Fruit fly (Drosophila melanogaster): Measurements from ENCODE around the gene CG5326.

CG5326 gene

DNA sequence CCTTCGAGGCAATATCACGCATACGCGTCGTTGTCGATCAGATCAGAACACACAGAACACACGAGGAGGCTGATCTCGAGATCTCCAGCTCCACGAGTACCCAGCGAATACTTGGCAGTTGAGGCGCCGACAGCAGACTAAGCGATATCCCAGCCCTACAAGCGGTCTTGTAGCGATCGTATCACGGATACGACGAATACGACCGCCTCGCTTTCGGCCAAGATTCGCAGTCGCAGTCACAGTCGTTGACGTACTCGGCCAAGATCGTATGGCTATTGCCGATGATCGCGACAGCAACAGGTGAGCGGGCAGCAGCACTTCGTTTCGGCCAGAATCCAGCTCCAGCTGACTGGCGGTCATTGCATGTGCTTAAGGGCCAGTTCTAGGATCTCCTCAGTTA is at the start of gene CG5326:
TSS of gene CG5326 (minus strand) at position 158 of the 400 bp plus-strand sequence.
- TF ChIP-seq CG9948 (tag; optimal IDR thresholded peaks at IDR 0.05) (no peak), CG15710 (tag; optimal IDR thresholded peaks at IDR 0.05) (peak; percentile 13), EcR (GFP tag; optimal IDR thresholded peaks at IDR 0.05) (peak; percentile 74), CG13204 (GFP tag; optimal IDR thresholded peaks at IDR 0.05) (peak; percentile 84), CG34367 (tag; optimal IDR thresholded peaks at IDR 0.05) (no peak), CG12605 (GFP tag; IDR thresholded peaks at IDR 0.05) (no peak), CG17806 (tag; optimal IDR thresholded peaks at IDR 0.05) (no peak), Snoo (tag; optimal IDR thresholded peaks at IDR 0.05) (no peak), CG8159 (tag; optimal IDR thresholded peaks at IDR 0.05) (peak; percentile 5), gl (tag; optimal IDR thresholded peaks at IDR 0.05) (peak; percentile 3), CG32121 (GFP tag; IDR thresholded peaks at IDR 0.05) (no peak), CG8301 (tag; optimal IDR thresholded peaks at IDR 0.05) (no peak), CG10348 (GFP tag; IDR thresholded peaks at IDR 0.05) (no peak), Pif1A (GFP tag; optimal IDR thresholded peaks at IDR 0.05) (no peak), D1 (tag; optimal IDR thresholded peaks at IDR 0.05) (no peak), rn (GFP tag; IDR thresholded peaks at IDR 0.05) (no peak), fd96Ca (GFP tag; IDR thresholded peaks at IDR 0.05) (no peak), Ets98B (GFP tag; IDR thresholded peaks at IDR 0.05) (no peak)

DNA sequence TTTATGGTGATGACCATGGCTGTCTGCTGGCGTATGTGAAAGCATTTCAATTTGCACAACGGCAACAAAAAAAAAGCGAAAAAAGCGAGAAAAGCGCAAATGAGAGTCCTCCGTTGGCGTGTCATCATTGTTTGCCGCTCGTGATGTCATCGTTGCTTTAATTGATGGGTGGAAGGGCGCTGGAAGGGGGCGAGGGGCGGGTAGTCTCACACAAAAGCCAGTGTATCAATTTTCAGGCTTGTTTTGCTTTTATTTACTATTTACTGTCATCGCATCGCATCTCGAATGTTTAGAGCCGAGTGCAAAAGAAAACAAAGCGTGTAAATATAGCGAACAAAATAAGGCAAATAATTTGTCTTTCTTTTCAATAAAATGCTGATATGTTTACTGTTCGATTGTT is 49.6 kb upstream of the CG5326 start:
- TF ChIP-seq CG8159 (tag; optimal IDR thresholded peaks at IDR 0.05) (peak; percentile 56), CG12605 (GFP tag; IDR thresholded peaks at IDR 0.05) (0 out of 2 replicates have a peak, but pooled peaks have one; percentile 43), Pif1B (GFP tag; optimal IDR thresholded peaks at IDR 0.05) (no peak), Pif1A (GFP tag; optimal IDR thresholded peaks at IDR 0.05) (no peak), CG32121 (GFP tag; IDR thresholded peaks at IDR 0.05) (no peak; the same call in 1 of the 2 replicates), CG17806 (tag; optimal IDR thresholded peaks at IDR 0.05) (peak; percentile 23), D1 (tag; optimal IDR thresholded peaks at IDR 0.05) (no peak), CG4496 (GFP tag; IDR thresholded peaks at IDR 0.05) (peak; percentile 56; the same call in 1 of the 3 replicates), gl (tag; optimal IDR thresholded peaks at IDR 0.05) (peak; percentile 75), Ets98B (GFP tag; IDR thresholded peaks at IDR 0.05) (peak; percentile 29; the same call in 1 of the 2 replicates), CG13204 (GFP tag; optimal IDR thresholded peaks at IDR 0.05) (peak; percentile 34), Snoo (tag; optimal IDR thresholded peaks at IDR 0.05) (no peak), CG10348 (GFP tag; IDR thresholded peaks at IDR 0.05) (no peak), CG15710 (tag; optimal IDR thresholded peaks at IDR 0.05) (peak; percentile 14), rn (GFP tag; IDR thresholded peaks at IDR 0.05) (no peak), CG14655 (GFP tag; optimal IDR thresholded peaks at IDR 0.05) (no peak), fd96Ca (GFP tag; IDR thresholded peaks at IDR 0.05) (peak; percentile 50; the same call in 2 of the 3 replicates), CG34367 (tag; optimal IDR thresholded peaks at IDR 0.05) (peak; percentile 16), CG9948 (tag; optimal IDR thresholded peaks at IDR 0.05) (peak; percentile 9), CG8301 (tag; optimal IDR thresholded peaks at IDR 0.05) (peak; percentile 51), EcR (GFP tag; optimal IDR thresholded peaks at IDR 0.05) (peak; percentile 30)

DNA sequence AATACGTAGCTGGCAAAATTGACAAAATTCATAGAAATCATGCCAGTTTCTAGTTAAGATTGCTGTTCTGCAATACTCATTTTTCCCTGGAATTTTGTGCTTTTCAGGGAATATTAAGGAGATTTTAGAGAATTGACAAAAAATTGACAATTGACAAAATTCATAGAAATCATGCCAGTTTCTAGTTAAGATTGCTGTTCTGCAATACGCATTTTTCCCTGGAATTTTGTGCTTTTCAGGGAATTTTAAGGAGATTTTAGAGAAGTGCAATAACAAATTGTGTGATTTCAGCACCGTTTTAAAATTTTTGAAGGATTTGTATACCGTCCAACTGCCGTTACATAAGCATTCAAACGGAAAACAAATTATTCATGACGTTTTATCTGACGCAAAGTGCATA is 49.0 kb upstream of the CG5326 start:
- TF ChIP-seq CG17806 (tag; optimal IDR thresholded peaks at IDR 0.05), result no peak

DNA sequence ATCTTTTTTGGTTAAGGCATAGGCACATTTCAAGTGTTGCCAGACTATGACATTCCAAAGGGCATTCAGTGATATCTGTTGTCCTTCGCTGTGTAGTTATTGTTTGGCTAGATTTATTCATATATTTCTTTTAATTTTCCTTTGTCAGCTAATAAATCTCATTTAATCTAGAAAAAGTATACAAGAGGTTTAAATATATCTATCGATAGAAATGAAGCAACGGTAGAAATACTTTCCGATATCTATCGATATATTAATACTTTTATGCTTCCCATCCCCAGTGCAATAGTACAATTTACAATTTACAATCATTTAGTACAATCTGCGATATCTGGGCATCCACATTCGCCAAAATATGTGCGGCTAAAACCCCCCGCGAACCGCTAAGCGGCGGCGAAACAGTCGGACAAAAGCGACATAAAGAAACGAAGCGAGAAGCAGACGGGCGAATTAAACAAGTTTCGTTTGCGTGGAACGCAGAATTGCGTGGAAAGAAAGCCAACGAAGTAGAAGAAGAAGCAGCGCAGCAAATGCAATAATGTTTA is 47.8 kb upstream of the CG5326 start, which contains the start of gene Efa6:
TSS of gene Efa6 (plus strand) at position 337 of the 545 bp plus-strand sequence.
- TF ChIP-seq CG8301 (tag; optimal IDR thresholded peaks at IDR 0.05) (no peak), CG34367 (tag; optimal IDR thresholded peaks at IDR 0.05) (no peak), CG8159 (tag; optimal IDR thresholded peaks at IDR 0.05) (no peak), Snoo (tag; optimal IDR thresholded peaks at IDR 0.05) (no peak), CG14655 (GFP tag; optimal IDR thresholded peaks at IDR 0.05) (no peak), Pif1B (GFP tag; optimal IDR thresholded peaks at IDR 0.05) (peak; percentile 47), CG10348 (GFP tag; IDR thresholded peaks at IDR 0.05) (no peak), CG4496 (GFP tag; IDR thresholded peaks at IDR 0.05) (peak; percentile 5; the same call in 1 of the 3 replicates), Pif1A (GFP tag; optimal IDR thresholded peaks at IDR 0.05) (no peak), D1 (tag; optimal IDR thresholded peaks at IDR 0.05) (no peak), EcR (GFP tag; optimal IDR thresholded peaks at IDR 0.05) (peak; percentile 43), CG13204 (GFP tag; optimal IDR thresholded peaks at IDR 0.05) (no peak), rn (GFP tag; IDR thresholded peaks at IDR 0.05) (no peak), CG9948 (tag; optimal IDR thresholded peaks at IDR 0.05) (no peak), CG17806 (tag; optimal IDR thresholded peaks at IDR 0.05) (peak; percentile 17), Ets98B (GFP tag; IDR thresholded peaks at IDR 0.05) (peak; percentile 21; the same call in 1 of the 2 replicates), fd96Ca (GFP tag; IDR thresholded peaks at IDR 0.05) (no peak), gl (tag; optimal IDR thresholded peaks at IDR 0.05) (no peak), CG32121 (GFP tag; IDR thresholded peaks at IDR 0.05) (peak; percentile 48; the same call in 1 of the 2 replicates), CG15710 (tag; optimal IDR thresholded peaks at IDR 0.05) (peak; percentile 3), CG12605 (GFP tag; IDR thresholded peaks at IDR 0.05) (0 out of 2 replicates have a peak, but pooled peaks have one; percentile 9)

DNA sequence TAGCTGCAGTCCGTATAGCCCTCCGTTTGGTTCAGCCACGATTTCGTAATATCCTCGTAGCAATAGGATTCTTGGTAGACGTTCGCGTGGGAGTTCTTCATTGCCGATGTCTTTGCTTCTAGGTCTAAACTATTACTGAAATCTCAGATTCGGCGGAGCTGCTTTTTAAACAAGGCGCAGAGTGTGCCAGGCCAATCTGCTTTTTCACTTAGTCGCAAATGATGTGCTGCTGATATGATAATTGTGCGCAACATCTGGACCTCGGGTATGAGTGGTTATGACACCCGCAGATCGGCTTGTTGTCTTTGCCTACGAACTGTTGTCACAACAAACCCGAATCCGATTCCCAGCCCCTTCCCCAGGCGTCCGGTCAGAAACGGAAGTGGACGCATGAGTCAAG is 46.8 kb upstream of the CG5326 start, which contains the start of gene btn:
TSS of gene btn (minus strand) at position 101 of the 400 bp plus-strand sequence.
- TF ChIP-seq CG34367 (tag; optimal IDR thresholded peaks at IDR 0.05), result no peak
- TF ChIP-seq EcR (GFP tag; optimal IDR thresholded peaks at IDR 0.05), result no peak
- TF ChIP-seq CG10348 (GFP tag; IDR thresholded peaks at IDR 0.05), result no peak
- no peak for TF ChIP-seq CG4496 (GFP tag; IDR thresholded peaks at IDR 0.05)
- TF ChIP-seq D1 (tag; optimal IDR thresholded peaks at IDR 0.05), result no peak
- no peak for TF ChIP-seq Pif1A (GFP tag; optimal IDR thresholded peaks at IDR 0.05)
- no peak for TF ChIP-seq CG13204 (GFP tag; optimal IDR thresholded peaks at IDR 0.05)
- no peak for TF ChIP-seq Ets98B (GFP tag; IDR thresholded peaks at IDR 0.05)
- TF ChIP-seq rn (GFP tag; IDR thresholded peaks at IDR 0.05), result no peak
- TF ChIP-seq CG15710 (tag; optimal IDR thresholded peaks at IDR 0.05), result no peak
- no peak for TF ChIP-seq CG8159 (tag; optimal IDR thresholded peaks at IDR 0.05)
- TF ChIP-seq Snoo (tag; optimal IDR thresholded peaks at IDR 0.05), result no peak
- no peak for TF ChIP-seq CG8301 (tag; optimal IDR thresholded peaks at IDR 0.05)
- TF ChIP-seq CG9948 (tag; optimal IDR thresholded peaks at IDR 0.05), result no peak
- TF ChIP-seq CG14655 (GFP tag; optimal IDR thresholded peaks at IDR 0.05), result no peak
- no peak for TF ChIP-seq CG32121 (GFP tag; IDR thresholded peaks at IDR 0.05)
